In the genomic region with DNA sequence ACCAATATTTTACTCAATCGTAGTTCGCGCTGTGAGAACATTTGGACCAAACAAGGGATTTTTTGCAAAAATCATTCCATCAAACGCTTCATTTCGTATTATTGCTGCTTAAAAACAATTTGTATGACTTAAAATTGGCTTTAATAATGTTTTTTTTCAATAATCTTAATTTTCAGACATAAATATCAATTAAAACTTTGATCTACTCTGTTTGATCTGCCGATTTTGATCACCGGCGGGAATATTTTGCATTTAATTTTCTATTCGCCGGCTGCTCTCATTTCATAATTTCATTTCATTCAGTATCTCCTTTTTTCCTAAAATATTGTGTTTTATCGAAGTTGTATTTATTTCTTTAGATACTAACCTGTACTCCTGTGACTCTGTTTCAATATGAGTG, we compare ENCODE assay signal across 1 worm cellular context.
TF ChIP-seq lines count a peak whose summit lies in the region.

A gene (plus strand): TSS at position 358 of the 400 bp plus-strand sequence.

TF ChIP-seq in whole organism, young adult, 124 proteins besides CTCF, POLR2A, EP300 and RAD21 (continued from another document):
- TF ChIP-seq pha-4 (tag; optimal IDR thresholded peaks at IDR 0.05; lab: Kevin White, UChicago) (no peak), F22D6.2 (tag; optimal IDR thresholded peaks at IDR 0.05; lab: Kevin White, UChicago) (no peak), B0019.2 (GFP tag; conservative IDR thresholded peaks at IDR 0.05; lab: Robert Waterston, UW) (no peak), ztf-6 (GFP tag; IDR thresholded peaks at IDR 0.05; lab: Robert Waterston, UW) (no peak), somi-1 (GFP tag; optimal IDR thresholded peaks at IDR 0.05; lab: Kevin White, UChicago) (no peak), ets-4 (GFP tag; optimal IDR thresholded peaks at IDR 0.05; lab: Kevin White, UChicago) (no peak), F55B11.4 (tag; optimal IDR thresholded peaks at IDR 0.05; lab: Kevin White, UChicago; ENCODE audit: borderline replicate concordance, insufficient read depth) (no peak), attf-5 (GFP tag; optimal IDR thresholded peaks at IDR 0.05; lab: Kevin White, UChicago) (no peak), Y67H2A.10 (GFP tag; conservative IDR thresholded peaks at IDR 0.05; lab: Robert Waterston, UW) (no peak), let-607 (tag; optimal IDR thresholded peaks at IDR 0.05; lab: Kevin White, UChicago) (no peak), him-1 (tag; optimal IDR thresholded peaks at IDR 0.05; lab: Kevin White, UChicago) (no peak), cebp-1 (GFP tag; IDR thresholded peaks at IDR 0.05; lab: Robert Waterston, UW) (no peak), cebp-1 (tag; optimal IDR thresholded peaks at IDR 0.05; lab: Kevin White, UChicago) (no peak), bed-1 (GFP tag; IDR thresholded peaks at IDR 0.05; lab: Robert Waterston, UW) (no peak), F37B4.10 (GFP tag; IDR thresholded peaks at IDR 0.05; lab: Robert Waterston, UW) (no peak), C17E4.6 (GFP tag; IDR thresholded peaks at IDR 0.05; lab: Robert Waterston, UW) (no peak), aptf-2 (GFP tag; conservative IDR thresholded peaks at IDR 0.05; lab: Robert Waterston, UW) (no peak), akir-1 (GFP tag; optimal IDR thresholded peaks at IDR 0.05; lab: Kevin White, UChicago) (no peak), Y95B8A.8 (GFP tag; IDR thresholded peaks at IDR 0.05; lab: Robert Waterston, UW) (0 out of 2 replicates have a peak, but pooled peaks have one; percentile 56), F10E7.11 (tag; optimal IDR thresholded peaks at IDR 0.05; lab: Kevin White, UChicago) (no peak), F23B12.7 (tag; optimal IDR thresholded peaks at IDR 0.05; lab: Kevin White, UChicago; ENCODE audit: insufficient read depth) (no peak), let-526 (GFP tag; IDR thresholded peaks at IDR 0.05; lab: Robert Waterston, UW) (no peak), snpc-4 (GFP tag; optimal IDR thresholded peaks at IDR 0.05; lab: Kevin White, UChicago) (peak; percentile 21), snpc-4 (tag; optimal IDR thresholded peaks at IDR 0.05; lab: Kevin White, UChicago) (peak in 1 of 4 experiments; percentile 22), ztf-28 (GFP tag; IDR thresholded peaks at IDR 0.05; lab: Robert Waterston, UW) (no peak), F57C9.4 (tag; optimal IDR thresholded peaks at IDR 0.05; lab: Kevin White, UChicago) (no peak), T07F8.4 (tag; optimal IDR thresholded peaks at IDR 0.05; lab: Kevin White, UChicago) (no peak), ztf-3 (GFP tag; optimal IDR thresholded peaks at IDR 0.05; lab: Kevin White, UChicago) (no peak), F39B2.1 (GFP tag; IDR thresholded peaks at IDR 0.05; lab: Robert Waterston, UW) (no peak), mel-28 (tag; optimal IDR thresholded peaks at IDR 0.05; lab: Kevin White, UChicago; ENCODE audit: borderline replicate concordance) (no peak), madf-6 (GFP tag; IDR thresholded peaks at IDR 0.05; lab: Robert Waterston, UW) (peak; percentile 94), repo-1 (tag; optimal IDR thresholded peaks at IDR 0.05; lab: Kevin White, UChicago) (no peak), lin-26 (GFP tag; IDR thresholded peaks at IDR 0.05; lab: Robert Waterston, UW) (no peak), dpff-1 (tag; optimal IDR thresholded peaks at IDR 0.05; lab: Kevin White, UChicago) (no peak), aptf-3 (GFP tag; IDR thresholded peaks at IDR 0.05; lab: Robert Waterston, UW) (no peak), egrh-3 (GFP tag; IDR thresholded peaks at IDR 0.05; lab: Robert Waterston, UW) (no peak), xnd-1 (tag; optimal IDR thresholded peaks at IDR 0.05; lab: Kevin White, UChicago) (peak; percentile 85), ekl-4 (GFP tag; IDR thresholded peaks at IDR 0.05; lab: Robert Waterston, UW) (0 out of 2 replicates have a peak, but pooled peaks have one; percentile 41), madf-10 (tag; optimal IDR thresholded peaks at IDR 0.05; lab: Kevin White, UChicago) (no peak), madf-8 (GFP tag; conservative IDR thresholded peaks at IDR 0.05; lab: Robert Waterston, UW) (peak; percentile 88), gei-17 (GFP tag; optimal IDR thresholded peaks at IDR 0.05; lab: Kevin White, UChicago) (no peak), lin-54 (GFP tag; optimal IDR thresholded peaks at IDR 0.05; lab: Kevin White, UChicago) (peak; percentile 44)
